Worm (Caenorhabditis elegans) whole organism, L1 larva: ENCODE results near the gene Y39B6A.27.
A peak's percentile ranks its signal among the peaks of the same experiment; 100 is the strongest.

Source experiments
- C04F5.9 ChIP-seq: sonication (generic microtip); optimal IDR thresholded peaks from 2 replicates; lab custom pipeline; 2016; ENCODE audit warnings: missing genetic modification characterization, missing compliant biosample characterization
- aha-1 ChIP-seq: fragments of 150-350 bp; optimal IDR thresholded peaks from 2 replicates; lab custom pipeline; 2014; ENCODE audit warnings: missing biosample characterization, missing genetic modification characterization
- alr-1 ChIP-seq: fragments of 200-800 bp; sonication (Bioruptor generic); optimal IDR thresholded peaks from 2 replicates; lab custom pipeline; 2018; ENCODE audit warnings: borderline replicate concordance, mild to moderate bottlenecking, missing genetic modification characterization, missing compliant biosample characterization
- aly-2 ChIP-seq: fragments of 150-350 bp; optimal IDR thresholded peaks from 2 replicates; lab custom pipeline; 2014; ENCODE audit warnings: missing biosample characterization, missing genetic modification characterization
- ama-1 ChIP-seq: fragments of 150-350 bp; optimal IDR thresholded peaks from 2 replicates; lab custom pipeline; 2014
- ceh-63 ChIP-seq: fragments of 200-800 bp; sonication (Bioruptor generic); optimal IDR thresholded peaks from 2 replicates; lab custom pipeline; 2018; ENCODE audit warnings: mild to moderate bottlenecking, missing genetic modification characterization, missing compliant biosample characterization
- ceh-8 ChIP-seq: fragments of 200-800 bp; sonication (Bioruptor generic); optimal IDR thresholded peaks from 2 replicates; lab custom pipeline; 2018; ENCODE audit warnings: mild to moderate bottlenecking, missing genetic modification characterization, moderate library complexity, missing compliant biosample characterization
- ceh-88 ChIP-seq: fragments of 200-800 bp; sonication (Bioruptor generic); IDR thresholded peaks from 2 replicates; pipeline ENCODE4 v1.3.6; 2022; ENCODE audit warnings: missing genetic modification characterization, missing compliant biosample characterization
- ceh-90 ChIP-seq: sonication (generic microtip); optimal IDR thresholded peaks from 2 replicates; lab custom pipeline; 2016; ENCODE audit warnings: missing genetic modification characterization, missing compliant biosample characterization
- ces-1 ChIP-seq: fragments of 150-350 bp; optimal IDR thresholded peaks from 2 replicates; lab custom pipeline; 2014; ENCODE audit warnings: missing biosample characterization, missing genetic modification reagents, missing genetic modification characterization
- efl-1 ChIP-seq, 4 experiments: fragments of 150-350 bp; optimal IDR thresholded peaks in 3 of 4; peaks in 1 of 4; 1 replicate in 1 of 4; 2 replicates in 3 of 4; lab custom pipeline; 2014; ENCODE audit warnings: missing biosample characterization in 2 of 4, missing genetic modification characterization in 2 of 4, missing genetic modification reagents in 2 of 4
- efl-3 ChIP-seq: fragments of 200-800 bp; sonication (Bioruptor generic); optimal IDR thresholded peaks from 2 replicates; lab custom pipeline; 2018; ENCODE audit warnings: mild to moderate bottlenecking, missing genetic modification characterization, missing compliant biosample characterization
- egl-13 ChIP-seq: sonication (generic microtip); optimal IDR thresholded peaks from 2 replicates; lab custom pipeline; 2016; ENCODE audit warnings: missing genotype, missing genetic modification reagents, missing genetic modification characterization, missing compliant biosample characterization
- egl-27 ChIP-seq, 2 experiments: fragments of 150-350 bp in 1 of 2; sonication (generic microtip); optimal IDR thresholded peaks; 3 replicates each; lab custom pipeline; 2017 to 2018; ENCODE audit warnings: missing biosample characterization in 2 of 2, missing genetic modification characterization in 2 of 2, missing genetic modification reagents in 2 of 2
- elt-3 ChIP-seq, 6 experiments: fragments of 150-350 bp in 1 of 6; sonication (generic microtip); optimal IDR thresholded peaks; 2 replicates each; lab custom pipeline; 2017 to 2018; ENCODE audit warnings: missing biosample characterization in 6 of 6, missing genetic modification characterization in 6 of 6, inconsistent platforms in 1 of 6
- fkh-10 ChIP-seq: sonication (generic microtip); optimal IDR thresholded peaks from 2 replicates; lab custom pipeline; 2017; ENCODE audit warnings: missing biosample characterization, missing genetic modification reagents, missing genetic modification characterization
- fkh-4 ChIP-seq: sonication (generic microtip); optimal IDR thresholded peaks from 2 replicates; lab custom pipeline; 2016; ENCODE audit warnings: missing compliant biosample characterization, missing genetic modification characterization, borderline replicate concordance
- fos-1 ChIP-seq: fragments of 150-350 bp; optimal IDR thresholded peaks from 2 replicates; lab custom pipeline; 2014; ENCODE audit warnings: missing biosample characterization, missing genetic modification characterization
- hlh-17 ChIP-seq: fragments of 200-800 bp; sonication (Bioruptor generic); optimal IDR thresholded peaks from 2 replicates; lab custom pipeline; 2018; ENCODE audit warnings: missing genetic modification characterization, mild to moderate bottlenecking, missing compliant biosample characterization, moderate library complexity, borderline replicate concordance
- hlh-4 ChIP-seq: sonication (generic microtip); optimal IDR thresholded peaks from 2 replicates; lab custom pipeline; 2016; ENCODE audit warnings: mild to moderate bottlenecking, missing genetic modification characterization, missing compliant biosample characterization
- lin-13 ChIP-seq: fragments of 150-350 bp; optimal IDR thresholded peaks from 2 replicates; lab custom pipeline; 2014; ENCODE audit warnings: missing biosample characterization, missing genetic modification reagents, missing genetic modification characterization
- lin-14 ChIP-seq: fragments of 200-800 bp; sonication (Bioruptor generic); optimal IDR thresholded peaks from 2 replicates; lab custom pipeline; 2018; ENCODE audit warnings: mild to moderate bottlenecking, missing genetic modification characterization, moderate library complexity, missing compliant biosample characterization
- lin-39 ChIP-seq: fragments of 150-350 bp; optimal IDR thresholded peaks from 2 replicates; lab custom pipeline; 2014; ENCODE audit warnings: missing biosample characterization, missing genetic modification reagents, missing genetic modification characterization
- lsy-2 ChIP-seq, 2 experiments: fragments of 150-350 bp; optimal IDR thresholded peaks; 2 replicates each; lab custom pipeline; 2014; ENCODE audit warnings: missing biosample characterization in 2 of 2, missing genetic modification characterization in 2 of 2
- mab-9 ChIP-seq: fragments of 200-800 bp; sonication (Bioruptor generic); IDR thresholded peaks from 2 replicates; pipeline ENCODE4 v1.3.6; 2022; ENCODE audit warnings: missing genetic modification reagents, missing genetic modification characterization, missing compliant biosample characterization
- mep-1 ChIP-seq: fragments of 150-350 bp; optimal IDR thresholded peaks from 2 replicates; lab custom pipeline; 2014; ENCODE audit warnings: missing biosample characterization, missing genetic modification characterization
- nhr-19 ChIP-seq: fragments of 200-800 bp; sonication (Bioruptor generic); conservative IDR thresholded peaks from 2 replicates; pipeline ENCODE4 v1.3.6; 2022; ENCODE audit warnings: missing genetic modification characterization, missing compliant biosample characterization
- nhr-237 ChIP-seq: fragments of 150-350 bp; optimal IDR thresholded peaks from 2 replicates; lab custom pipeline; 2014; ENCODE audit warnings: missing biosample characterization, missing genetic modification characterization
- nhr-47 ChIP-seq: sonication (generic microtip); optimal IDR thresholded peaks from 2 replicates; lab custom pipeline; 2016; ENCODE audit warnings: mild to moderate bottlenecking, missing genetic modification characterization, moderate library complexity, missing compliant biosample characterization
- nhr-76 ChIP-seq: sonication (generic microtip); optimal IDR thresholded peaks from 2 replicates; lab custom pipeline; 2017; ENCODE audit warnings: missing biosample characterization, missing genetic modification characterization
- nhr-85 ChIP-seq: sonication (generic microtip); peaks from one replicate; lab custom pipeline; 2016; ENCODE audit warnings: missing genetic modification characterization, inconsistent platforms, missing compliant biosample characterization
- nhr-90 ChIP-seq: sonication (generic microtip); optimal IDR thresholded peaks from 2 replicates; lab custom pipeline; 2016; ENCODE audit warnings: mild to moderate bottlenecking, missing genetic modification characterization, missing compliant biosample characterization; ENCODE audit not compliant: poor library complexity
- pag-3 ChIP-seq: sonication (generic microtip); optimal IDR thresholded peaks from 2 replicates; lab custom pipeline; 2017; ENCODE audit warnings: missing genetic modification characterization, mild to moderate bottlenecking, missing compliant biosample characterization, antibody characterized with exemption, borderline replicate concordance; ENCODE audit not compliant: insufficient read depth
- pax-3 ChIP-seq: fragments of 200-800 bp; sonication (Bioruptor generic); optimal IDR thresholded peaks from 2 replicates; lab custom pipeline; 2018; ENCODE audit warnings: mild to moderate bottlenecking, missing genetic modification characterization, moderate library complexity, missing compliant biosample characterization
- skn-1 ChIP-seq: fragments of 150-350 bp; optimal IDR thresholded peaks from 2 replicates; lab custom pipeline; 2014; ENCODE audit warnings: missing biosample characterization, missing genetic modification characterization
- snpc-4 ChIP-seq: fragments of 150-350 bp; optimal IDR thresholded peaks from 2 replicates; lab custom pipeline; 2014; ENCODE audit warnings: missing biosample characterization, missing genetic modification characterization
- snu-23 ChIP-seq: sonication (generic microtip); optimal IDR thresholded peaks from 2 replicates; lab custom pipeline; 2016; ENCODE audit warnings: missing genetic modification characterization, missing compliant biosample characterization
- sox-4 ChIP-seq: sonication (generic microtip); optimal IDR thresholded peaks from 2 replicates; lab custom pipeline; 2016; ENCODE audit warnings: missing genetic modification characterization, missing compliant biosample characterization
- sptf-1 ChIP-seq: fragments of 150-350 bp; optimal IDR thresholded peaks from 2 replicates; lab custom pipeline; 2014; ENCODE audit warnings: missing biosample characterization, missing genetic modification characterization
- sup-37 ChIP-seq: fragments of 200-800 bp; sonication (Bioruptor generic); optimal IDR thresholded peaks from 2 replicates; lab custom pipeline; 2018; ENCODE audit warnings: mild to moderate bottlenecking, missing genetic modification characterization, missing compliant biosample characterization
- unc-130 ChIP-seq: fragments of 150-350 bp; optimal IDR thresholded peaks from 2 replicates; lab custom pipeline; 2017; ENCODE audit warnings: missing biosample characterization, missing genetic modification characterization, inconsistent platforms
- unc-86 ChIP-seq: sonication (generic microtip); optimal IDR thresholded peaks from 2 replicates; lab custom pipeline; 2016; ENCODE audit warnings: missing genetic modification characterization, missing compliant biosample characterization
- xbp-1 ChIP-seq: sonication (generic microtip); optimal IDR thresholded peaks from 2 replicates; lab custom pipeline; 2016; ENCODE audit warnings: missing genetic modification characterization, missing compliant biosample characterization
- zag-1 ChIP-seq: fragments of 150-350 bp; optimal IDR thresholded peaks from 2 replicates; lab custom pipeline; 2014; ENCODE audit warnings: missing biosample characterization, missing genetic modification characterization
- zip-4 ChIP-seq: fragments of 200-800 bp; sonication (Bioruptor generic); optimal IDR thresholded peaks from 2 replicates; lab custom pipeline; 2018; ENCODE audit warnings: mild to moderate bottlenecking, missing genetic modification characterization, moderate library complexity, missing compliant biosample characterization
- ztf-4 ChIP-seq: fragments of 150-350 bp; optimal IDR thresholded peaks from 2 replicates; lab custom pipeline; 2014; ENCODE audit warnings: missing biosample characterization, missing genetic modification characterization

Gene Y39B6A.27

DNA sequence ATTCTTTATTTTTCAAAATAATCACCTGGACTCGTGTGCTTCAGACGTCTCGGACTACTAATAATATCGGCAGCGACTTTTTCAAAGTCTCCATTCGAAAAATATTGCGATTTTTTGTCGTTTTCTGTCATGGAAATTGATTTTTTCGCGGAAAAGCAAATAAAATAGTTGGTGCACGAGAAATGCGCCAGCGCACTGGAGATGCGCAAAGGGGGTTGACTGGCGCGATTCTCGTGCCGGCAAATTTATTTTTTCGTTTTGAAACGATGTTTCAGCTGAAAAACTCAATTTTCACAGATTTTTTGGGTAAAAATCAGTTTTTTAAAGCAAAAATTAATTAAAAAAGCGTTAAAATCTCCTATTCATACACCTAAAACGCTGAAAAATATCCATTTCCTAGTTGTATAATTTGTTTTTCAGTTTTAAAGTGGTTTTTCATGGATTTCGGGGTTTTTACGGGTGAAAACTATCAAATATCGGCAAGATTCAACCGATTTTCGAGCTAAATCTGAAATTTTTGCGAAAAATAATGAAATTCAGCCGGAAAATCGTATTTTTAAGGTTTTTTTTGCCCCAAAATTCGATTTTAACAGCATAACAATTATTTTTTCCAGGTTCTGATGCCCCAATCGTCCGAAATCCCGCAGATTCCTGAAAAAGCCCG is 41.2 kb upstream of the Y39B6A.27 start, which contains the start of the genes reps-1 and Y39B6A.37 (continued):
- no peak for TF ChIP-seq nhr-76 (tag; lab: Kevin White, UChicago)
- peak; percentile 85 for TF ChIP-seq nhr-85
- peak; percentile 44 for TF ChIP-seq C04F5.9 (tag; lab: Kevin White, UChicago)
- no peak for TF ChIP-seq ceh-88 (GFP tag; lab: Robert Waterston, UW)
- no peak for TF ChIP-seq alr-1 (tag; lab: Kevin White, UChicago)
- TF ChIP-seq ceh-90 (tag; lab: Kevin White, UChicago) = peak; percentile 57
- TF ChIP-seq fos-1 (tag; lab: Kevin White, UChicago) = no peak
- TF ChIP-seq efl-3 (GFP tag; lab: Kevin White, UChicago) = no peak
- no peak for TF ChIP-seq pax-3
- peak; percentile 88 for TF ChIP-seq mep-1 (tag; lab: Kevin White, UChicago)
- TF ChIP-seq ceh-8 (GFP tag; lab: Kevin White, UChicago) = peak; percentile 55
- peak; percentile 53 for TF ChIP-seq sup-37 (GFP tag; lab: Kevin White, UChicago)
- TF ChIP-seq lsy-2 (tag; optimal IDR thresholded peaks at IDR 0.05; lab: Kevin White, UChicago) = peak; percentile 76 to 79
- peak; percentile 70 to 82 for TF ChIP-seq efl-1 (optimal IDR thresholded peaks at IDR 0.05; lab: Kevin White, UChicago)
- peak; percentile 79 to 98 for TF ChIP-seq efl-1 (GFP tag; optimal IDR thresholded peaks at IDR 0.05 in 1 of 2; lab: Kevin White, UChicago)
- no peak for TF ChIP-seq egl-27 (tag; optimal IDR thresholded peaks at IDR 0.05; lab: Kevin White, UChicago)
- TF ChIP-seq nhr-237 (tag; lab: Kevin White, UChicago) = peak; percentile 17
- no peak for TF ChIP-seq ceh-63
- peak; percentile 78 for TF ChIP-seq nhr-90 (tag; lab: Kevin White, UChicago)
- TF ChIP-seq zip-4 (GFP tag; lab: Kevin White, UChicago) = no peak
- no peak for TF ChIP-seq hlh-17
- TF ChIP-seq lin-14 (GFP tag; lab: Kevin White, UChicago) = no peak
- peak; percentile 43 for TF ChIP-seq fkh-4 (tag; lab: Kevin White, UChicago)
- peak; percentile 49 for TF ChIP-seq egl-13 (tag; lab: Kevin White, UChicago)
- TF ChIP-seq unc-130 (tag; lab: Kevin White, UChicago) = peak; percentile 67
- TF ChIP-seq xbp-1 (tag; lab: Kevin White, UChicago) = peak; percentile 75
- peak; percentile 56 for TF ChIP-seq sox-4 (tag; lab: Kevin White, UChicago)
- TF ChIP-seq aha-1 (tag; lab: Kevin White, UChicago) = no peak
- peak; percentile 67 for TF ChIP-seq skn-1 (tag; lab: Kevin White, UChicago)
- no peak for TF ChIP-seq fkh-10 (GFP tag; lab: Kevin White, UChicago)
- no peak for TF ChIP-seq ama-1
- TF ChIP-seq ces-1 = no peak
- peak; percentile 53 for TF ChIP-seq aly-2
- TF ChIP-seq hlh-4 = no peak
- TF ChIP-seq unc-86 = peak; percentile 67
- peak; percentile 62 for TF ChIP-seq snpc-4 (tag; lab: Kevin White, UChicago)
- TF ChIP-seq elt-3 (tag; optimal IDR thresholded peaks at IDR 0.05; lab: Kevin White, UChicago) = peak in 1 of 6 experiments; percentile 9
- no peak for TF ChIP-seq sptf-1
- TF ChIP-seq nhr-47 (tag; lab: Kevin White, UChicago) = peak; percentile 89
- TF ChIP-seq nhr-19 (GFP tag; lab: Robert Waterston, UW) = peak; percentile 93
- TF ChIP-seq mab-9 (GFP tag; lab: Robert Waterston, UW) = peak; percentile 79
- peak; percentile 57 for TF ChIP-seq lin-39
- no peak for TF ChIP-seq pag-3 (tag; lab: Kevin White, UChicago)
- TF ChIP-seq lin-13 = peak; percentile 73
- TF ChIP-seq snu-23 (GFP tag; lab: Kevin White, UChicago) = peak; percentile 85
- peak; percentile 24 for TF ChIP-seq ztf-4 (tag; lab: Kevin White, UChicago)
- TF ChIP-seq zag-1 (tag; lab: Kevin White, UChicago) = no peak
